Worm (Caenorhabditis elegans): ENCODE measurements around the gene F54H12.2.
A peak's percentile ranks its signal among the peaks of the same experiment; 100 is the strongest.

F54H12.2 gene

DNA sequence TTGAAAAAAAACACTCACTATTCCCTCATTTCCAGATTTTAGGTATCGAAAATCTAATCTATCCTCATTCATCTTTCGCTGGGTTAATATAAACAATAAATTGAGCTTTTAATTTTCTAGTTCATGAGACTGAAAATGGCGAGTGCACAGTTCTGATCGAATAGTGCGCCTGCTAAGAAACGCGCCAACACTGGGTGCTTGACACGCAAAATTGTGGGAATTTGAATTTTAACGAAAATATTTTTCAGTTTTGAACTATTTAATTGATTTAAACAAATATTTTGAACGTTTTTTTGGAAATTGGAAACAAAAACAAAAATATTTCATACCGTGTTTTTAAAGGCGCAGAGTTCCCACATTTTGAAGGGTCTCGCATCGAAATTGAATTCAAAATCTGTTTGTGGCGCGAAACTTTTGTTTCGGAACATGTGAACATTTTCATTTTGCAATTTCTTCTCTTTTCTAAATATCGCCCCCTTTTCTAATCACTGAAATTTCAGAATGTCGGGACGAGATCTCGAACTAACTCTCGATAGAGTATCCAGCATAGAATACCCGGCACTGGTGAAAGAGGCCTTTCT is 35.7 kb upstream of the F54H12.2 start, which contains the start of the genes C29E4.13 and npp-15:
Gene C29E4.13 (minus strand): TSS at position 169 of the 581 bp plus-strand sequence.
Gene npp-15 (plus strand): TSS at position 495 of the 581 bp plus-strand sequence.
- TF ChIP-seq elt-1 (tag; optimal IDR thresholded peaks at IDR 0.05; ENCODE audit: borderline replicate concordance, insufficient read depth), result no peak
- TF ChIP-seq nhr-2 (tag; optimal IDR thresholded peaks at IDR 0.05), result no peak
- TF ChIP-seq nhr-237 (tag; optimal IDR thresholded peaks at IDR 0.05), result peak; percentile 16
- peak; percentile 34 for TF ChIP-seq lsy-2 (tag; optimal IDR thresholded peaks at IDR 0.05)
- TF ChIP-seq flh-1 (GFP tag; optimal IDR thresholded peaks at IDR 0.05), result no peak
- TF ChIP-seq ceh-83 (GFP tag; optimal IDR thresholded peaks at IDR 0.05), result no peak
- TF ChIP-seq M03D4.4 (tag; optimal IDR thresholded peaks at IDR 0.05), result no peak
- TF ChIP-seq nhr-12 (tag; optimal IDR thresholded peaks at IDR 0.05), result no peak
- TF ChIP-seq sptf-1 (tag; optimal IDR thresholded peaks at IDR 0.05), result no peak
- TF ChIP-seq snpc-4 (tag; optimal IDR thresholded peaks at IDR 0.05), result no peak

DNA sequence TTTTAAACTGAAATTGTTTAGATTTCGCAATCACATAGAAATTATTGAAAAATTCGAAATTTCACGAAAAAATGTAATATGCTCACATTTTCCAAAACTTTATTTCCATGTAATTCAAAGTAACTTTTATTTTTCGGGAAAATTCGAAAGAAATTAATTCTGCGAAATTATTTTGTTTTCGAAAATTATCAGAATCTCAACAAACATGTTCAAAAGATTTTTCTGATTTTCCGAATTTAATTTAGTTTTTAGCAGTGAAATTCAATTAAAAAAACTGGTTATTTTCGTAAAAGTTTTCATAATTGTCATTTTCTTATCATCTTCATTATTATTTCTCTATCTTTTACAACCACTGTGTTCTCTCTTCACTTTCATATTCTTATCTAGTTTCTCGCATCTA is 31.1 kb upstream of the F54H12.2 start, which contains the start of gene ran-2:
Gene ran-2 (plus strand): TSS at position 301 of the 400 bp plus-strand sequence.
- TF ChIP-seq lin-13 (tag; optimal IDR thresholded peaks at IDR 0.05) (no peak), nhr-12 (tag; optimal IDR thresholded peaks at IDR 0.05) (no peak), snpc-4 (tag; optimal IDR thresholded peaks at IDR 0.05) (no peak), M03D4.4 (tag; optimal IDR thresholded peaks at IDR 0.05) (no peak)

DNA sequence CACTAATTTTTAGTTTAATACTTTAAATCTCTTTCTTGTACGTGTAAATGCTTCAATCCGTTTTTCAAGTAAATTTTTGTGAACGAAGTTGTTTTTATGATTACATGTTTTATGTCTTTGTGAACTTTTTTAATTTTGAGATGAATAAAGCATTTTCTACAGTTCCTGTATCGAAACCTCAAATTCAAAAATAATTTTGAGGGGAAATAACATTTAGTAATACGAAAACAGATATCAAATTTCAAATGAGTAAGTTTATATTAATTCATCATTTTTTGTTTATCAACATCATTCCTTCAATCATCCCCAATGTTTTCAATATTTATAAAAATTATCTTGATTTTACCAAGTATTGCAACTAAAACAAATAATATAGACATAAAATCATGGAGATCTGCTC is 26.8 kb upstream of the F54H12.2 start, which contains the start of gene C29E4.10:
Gene C29E4.10 (plus strand): TSS at position 301 of the 400 bp plus-strand sequence.
- TF ChIP-seq bed-3 (GFP tag; optimal IDR thresholded peaks at IDR 0.05), result no peak
- TF ChIP-seq flh-1 (GFP tag; optimal IDR thresholded peaks at IDR 0.05), result no peak
- TF ChIP-seq nhr-2 (tag; optimal IDR thresholded peaks at IDR 0.05), result no peak

DNA sequence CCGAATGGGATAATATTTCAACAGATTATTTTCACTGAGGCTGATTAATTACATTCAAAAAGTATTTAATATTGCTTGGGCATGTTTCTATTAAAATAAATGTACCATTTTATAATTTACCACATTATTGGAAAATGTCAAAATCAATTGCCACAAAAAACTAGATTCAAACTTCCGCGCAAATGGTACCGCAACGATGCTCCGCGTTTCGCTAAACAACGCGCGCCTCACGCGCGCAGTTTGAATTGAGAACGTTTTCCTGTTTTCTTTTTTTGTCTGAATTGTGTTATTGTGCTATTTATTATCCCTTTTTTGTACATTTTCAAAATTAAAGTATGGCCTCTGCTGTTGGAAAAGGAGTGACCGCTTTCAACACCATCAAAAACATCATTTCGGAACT is 23.6 kb upstream of the F54H12.2 start, which contains the start of gene C29E4.12:
Gene C29E4.12 (plus strand): TSS at position 333 of the 400 bp plus-strand sequence.
- TF ChIP-seq hlh-1 (tag; optimal IDR thresholded peaks at IDR 0.05) (peak; percentile 28), mep-1 (tag; optimal IDR thresholded peaks at IDR 0.05) (peak; percentile 76), ztf-11 (tag; optimal IDR thresholded peaks at IDR 0.05) (no peak), pha-4 (tag; optimal IDR thresholded peaks at IDR 0.05) (peak; percentile 61), lin-13 (tag; optimal IDR thresholded peaks at IDR 0.05) (peak; percentile 16), M03D4.4 (tag; optimal IDR thresholded peaks at IDR 0.05) (no peak), nhr-237 (tag; optimal IDR thresholded peaks at IDR 0.05) (peak; percentile 76), ceh-39 (tag; optimal IDR thresholded peaks at IDR 0.05) (peak; percentile 52), lsy-2 (tag; optimal IDR thresholded peaks at IDR 0.05) (peak; percentile 81)

DNA sequence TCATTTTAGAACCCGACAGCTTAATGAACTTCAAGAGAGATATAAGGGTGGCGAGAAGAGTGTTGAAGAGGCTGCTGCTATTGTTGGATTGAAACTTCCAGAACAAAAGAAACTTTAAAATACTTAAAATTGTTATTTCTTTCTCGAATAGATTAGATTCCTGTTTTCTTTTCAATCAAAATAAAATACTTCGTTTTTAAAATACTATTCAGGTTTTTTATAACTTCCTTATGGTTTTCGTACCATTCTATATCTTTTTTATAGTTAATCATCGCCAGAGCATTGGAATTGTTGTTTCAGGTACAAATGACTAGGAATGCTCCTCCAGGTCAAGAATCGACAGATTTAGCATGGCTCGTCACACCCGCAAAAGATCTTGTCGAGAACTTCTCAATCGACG is 23.0 kb upstream of the F54H12.2 start, which contains the start of gene kle-2:
Gene kle-2 (plus strand): TSS at position 301 of the 400 bp plus-strand sequence.
- TF ChIP-seq snpc-4 (tag; optimal IDR thresholded peaks at IDR 0.05), result no peak
- TF ChIP-seq nhr-2 (tag; optimal IDR thresholded peaks at IDR 0.05), result no peak
- TF ChIP-seq ceh-43 (GFP tag; optimal IDR thresholded peaks at IDR 0.05), result no peak

DNA sequence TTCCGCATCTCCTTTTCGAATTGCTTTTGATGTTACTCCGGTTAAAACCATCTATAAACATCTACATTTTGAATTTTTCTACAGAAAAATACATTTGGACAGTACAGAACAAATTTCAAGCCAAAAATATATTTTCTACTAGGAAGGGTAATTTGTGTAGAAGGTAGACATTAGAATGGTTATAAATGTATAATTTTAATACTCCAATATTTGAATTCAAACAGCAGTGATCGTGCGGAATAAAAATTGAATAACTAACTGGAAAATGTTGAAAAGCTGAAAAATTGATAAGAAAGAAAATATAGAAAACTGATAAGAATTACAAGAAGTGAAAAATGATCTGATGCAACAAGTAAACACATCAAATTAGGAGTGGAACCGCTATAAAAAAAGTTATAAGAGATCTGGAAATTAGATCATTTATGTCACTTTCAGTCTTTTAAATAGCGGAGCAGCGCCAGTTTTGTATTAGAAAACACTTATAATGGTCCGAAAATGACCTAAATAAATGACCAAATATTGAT is 17.4 kb upstream of the F54H12.2 start, which contains the start of gene gsto-1:
Gene gsto-1 (minus strand): TSS at position 51 of the 524 bp plus-strand sequence.
- no peak for TF ChIP-seq sem-2 (GFP tag; optimal IDR thresholded peaks at IDR 0.05)
- TF ChIP-seq cnd-1 (tag; optimal IDR thresholded peaks at IDR 0.05), result no peak
- no peak for TF ChIP-seq lin-13 (tag; optimal IDR thresholded peaks at IDR 0.05)
- TF ChIP-seq unc-39 (tag; optimal IDR thresholded peaks at IDR 0.05), result no peak
- TF ChIP-seq pha-4 (tag; optimal IDR thresholded peaks at IDR 0.05), result no peak
- TF ChIP-seq mep-1 (tag; optimal IDR thresholded peaks at IDR 0.05), result no peak
- TF ChIP-seq unc-62 (GFP tag; optimal IDR thresholded peaks at IDR 0.05), result no peak
- no peak for TF ChIP-seq nhr-76 (tag; optimal IDR thresholded peaks at IDR 0.05)
- TF ChIP-seq mab-5 (tag; optimal IDR thresholded peaks at IDR 0.05), result no peak
- no peak for TF ChIP-seq nhr-28 (tag; optimal IDR thresholded peaks at IDR 0.05)
- no peak for TF ChIP-seq ztf-11 (tag; optimal IDR thresholded peaks at IDR 0.05)
- TF ChIP-seq ham-2 (GFP tag; optimal IDR thresholded peaks at IDR 0.05), result no peak
- no peak for TF ChIP-seq ceh-43 (GFP tag; optimal IDR thresholded peaks at IDR 0.05)
- no peak for TF ChIP-seq nhr-2 (tag; optimal IDR thresholded peaks at IDR 0.05)
- TF ChIP-seq hlh-1 (tag; optimal IDR thresholded peaks at IDR 0.05), result no peak
- TF ChIP-seq blmp-1 (tag; optimal IDR thresholded peaks at IDR 0.05), result no peak
- no peak for TF ChIP-seq tbx-8 (GFP tag; optimal IDR thresholded peaks at IDR 0.05)

All from whole organism, mixed stage, embryonic.